Fruit fly (Drosophila melanogaster) whole organism, embryonic: Measurements from ENCODE around the gene Jhbp16.

Experiments used
- Atf6 ChIP-seq: fragments of 200-800 bp; sonication (Bioruptor generic); IDR thresholded peaks from 2 replicates; pipeline ENCODE4 v1.3.6; 2022; ENCODE audit warnings: missing biosample characterization, missing genetic modification characterization
- Awh ChIP-seq: fragments of 200-800 bp; sonication (Bioruptor generic); IDR thresholded peaks from 2 replicates; pipeline ENCODE4, ENCODE4 v1.3.6; 2022; ENCODE audit warnings: missing biosample characterization, missing genetic modification characterization
- CG10209 ChIP-seq: fragments of 200-800 bp; sonication (Bioruptor generic); optimal IDR thresholded peaks from 3 replicates; lab custom pipeline; 2017; ENCODE audit warnings: missing biosample characterization, mild to moderate bottlenecking, missing genetic modification characterization, missing genetic modification reagents
- CG11504 ChIP-seq: fragments of 200-800 bp; sonication (Bioruptor generic); optimal IDR thresholded peaks from 3 replicates; lab custom pipeline; 2019; ENCODE audit warnings: missing biosample characterization, mild to moderate bottlenecking, missing genetic modification characterization, moderate library complexity
- CG11695 ChIP-seq: fragments of 200-800 bp; sonication (Bioruptor generic); IDR thresholded peaks from 3 replicates; pipeline ENCODE4 v1.3.6; 2022; ENCODE audit warnings: missing biosample characterization, missing genetic modification characterization
- CG11723 ChIP-seq: fragments of 200-800 bp; sonication (Bioruptor generic); optimal IDR thresholded peaks from 2 replicates; lab custom pipeline; 2017; ENCODE audit warnings: missing biosample characterization, mild to moderate bottlenecking, missing genetic modification characterization
- CG13287 ChIP-seq: fragments of 200-800 bp; sonication (Bioruptor generic); IDR thresholded peaks from 2 replicates; pipeline ENCODE4 v1.3.6; 2022; ENCODE audit warnings: missing biosample characterization, missing genetic modification characterization; ENCODE audit not compliant: partially characterized antibody
- CG13296 ChIP-seq: fragments of 200-800 bp; sonication (Bioruptor generic); optimal IDR thresholded peaks from 3 replicates; lab custom pipeline; 2018; ENCODE audit warnings: missing biosample characterization, mild to moderate bottlenecking, missing genetic modification characterization
- CG14710 ChIP-seq: fragments of 200-800 bp; sonication (Bioruptor generic); optimal IDR thresholded peaks from 3 replicates; lab custom pipeline; 2019; ENCODE audit warnings: missing biosample characterization, mild to moderate bottlenecking, missing genetic modification characterization, moderate library complexity
- CG15514 ChIP-seq: fragments of 200-800 bp; sonication (Bioruptor generic); optimal IDR thresholded peaks from 3 replicates; lab custom pipeline; 2017; ENCODE audit warnings: missing biosample characterization, missing genetic modification characterization, mild to moderate bottlenecking, moderate library complexity, missing genetic modification reagents
- CG15601 ChIP-seq: fragments of 200-800 bp; sonication (Bioruptor generic); optimal IDR thresholded peaks from 3 replicates; lab custom pipeline; 2019; ENCODE audit warnings: missing biosample characterization, mild to moderate bottlenecking, missing genetic modification characterization, moderate library complexity
- CG18011 ChIP-seq: fragments of 200-800 bp; sonication (Bioruptor generic); optimal IDR thresholded peaks from 2 replicates; lab custom pipeline; 2017; ENCODE audit warnings: missing biosample characterization, missing genetic modification characterization, mild to moderate bottlenecking, moderate library complexity, missing genotype
- CG1832 ChIP-seq: fragments of 200-800 bp; sonication (Bioruptor generic); optimal IDR thresholded peaks from 2 replicates; lab custom pipeline; 2017; ENCODE audit warnings: missing biosample characterization, mild to moderate bottlenecking, missing genetic modification characterization, inconsistent platforms
- CG2129 ChIP-seq: fragments of 200-800 bp; sonication (Bioruptor generic); IDR thresholded peaks from 2 replicates; pipeline ENCODE4 v1.3.6; 2022; ENCODE audit warnings: missing biosample characterization, missing genetic modification characterization; ENCODE audit not compliant: partially characterized antibody
- CG3847 ChIP-seq: fragments of 200-800 bp; sonication (Bioruptor generic); IDR thresholded peaks from 2 replicates; pipeline ENCODE4 v1.3.6; 2022; ENCODE audit warnings: missing biosample characterization, missing genetic modification characterization
- CG4328 ChIP-seq: fragments of 200-800 bp; sonication (Bioruptor generic); optimal IDR thresholded peaks from 3 replicates; lab custom pipeline; 2017; ENCODE audit warnings: missing biosample characterization, missing genetic modification reagents, missing genetic modification characterization
- CG5953 ChIP-seq: fragments of 200-800 bp; sonication (Bioruptor generic); IDR thresholded peaks from 2 replicates; pipeline ENCODE4 v1.3.6; 2022; ENCODE audit warnings: missing biosample characterization, missing genetic modification characterization
- CG6175 ChIP-seq: fragments of 200-800 bp; sonication (Bioruptor generic); IDR thresholded peaks from 3 replicates; pipeline ENCODE4 v1.3.6; 2022; ENCODE audit warnings: missing biosample characterization, missing genetic modification characterization
- CG7786 ChIP-seq: fragments of 200-800 bp; sonication (Bioruptor generic); optimal IDR thresholded peaks from 2 replicates; lab custom pipeline; 2016; ENCODE audit warnings: missing biosample characterization, missing genetic modification characterization
- CG9817 ChIP-seq: fragments of 200-800 bp; sonication (Bioruptor generic); optimal IDR thresholded peaks from 2 replicates; lab custom pipeline; 2018; ENCODE audit warnings: missing biosample characterization, mild to moderate bottlenecking, missing genetic modification characterization, moderate library complexity
- Ets65A ChIP-seq: fragments of 200-800 bp; sonication (Bioruptor generic); peaks from one replicate; lab custom pipeline; 2016; ENCODE audit warnings: missing biosample characterization, missing genetic modification characterization
- Ets97D ChIP-seq: fragments of 200-800 bp; sonication (Bioruptor generic); optimal IDR thresholded peaks from 3 replicates; lab custom pipeline; 2016; ENCODE audit warnings: missing biosample characterization, missing genetic modification characterization
- HLH4C ChIP-seq: fragments of 200-800 bp; sonication (Bioruptor generic); IDR thresholded peaks from 3 replicates; pipeline ENCODE4 v1.3.6; 2022; ENCODE audit warnings: missing biosample characterization, missing genetic modification characterization; ENCODE audit not compliant: partially characterized antibody
- HLH54F ChIP-seq: fragments of 200-800 bp; sonication (Bioruptor generic); optimal IDR thresholded peaks from 3 replicates; lab custom pipeline; 2016; ENCODE audit warnings: missing biosample characterization, missing genetic modification characterization
- Hr3 ChIP-seq: fragments of 200-800 bp; sonication (Bioruptor generic); optimal IDR thresholded peaks from 3 replicates; lab custom pipeline; 2016; ENCODE audit warnings: missing biosample characterization, missing genetic modification characterization
- Hr78 ChIP-seq, 2 experiments: fragments of 200-800 bp in 1 of 2; fragments of >200 bp in 1 of 2; sonication (Bioruptor generic) in 1 of 2; optimal IDR thresholded peaks; 2 replicates each; lab custom pipeline; 2017 to 2019; ENCODE audit warnings: missing biosample characterization in 2 of 2, missing genetic modification characterization in 2 of 2, mild to moderate bottlenecking in 1 of 2, moderate library complexity in 1 of 2
- Lpt ChIP-seq: fragments of >200 bp; optimal IDR thresholded peaks from 2 replicates; lab custom pipeline; 2018; ENCODE audit warnings: missing biosample characterization, missing genetic modification characterization
- MTF-1 ChIP-seq: fragments of 200-800 bp; sonication (Bioruptor generic); optimal IDR thresholded peaks from 2 replicates; lab custom pipeline; 2018; ENCODE audit warnings: missing biosample characterization, mild to moderate bottlenecking, missing genetic modification characterization, borderline replicate concordance
- Nf-YC ChIP-seq: fragments of 200-800 bp; optimal IDR thresholded peaks from 3 replicates; lab custom pipeline; 2019; ENCODE audit warnings: missing biosample characterization, mild to moderate bottlenecking, missing genetic modification characterization, moderate library complexity
- Ravus ChIP-seq: fragments of 200-800 bp; sonication (Bioruptor generic); IDR thresholded peaks from 2 replicates; pipeline ENCODE4 v1.3.6; 2022; ENCODE audit warnings: missing biosample characterization, missing genetic modification characterization
- Sry-δ ChIP-seq: fragments of 200-800 bp; sonication (Bioruptor generic); optimal IDR thresholded peaks from 2 replicates; lab custom pipeline; 2016; ENCODE audit warnings: missing biosample characterization, missing genetic modification characterization
- Ssrp ChIP-seq: fragments of 200-800 bp; sonication (Bioruptor generic); optimal IDR thresholded peaks from 2 replicates; lab custom pipeline; 2018; ENCODE audit warnings: missing biosample characterization, mild to moderate bottlenecking, missing genetic modification characterization, moderate library complexity
- ab ChIP-seq: fragments of 200-800 bp; sonication (Bioruptor generic); optimal IDR thresholded peaks from 2 replicates; lab custom pipeline; 2016; ENCODE audit warnings: missing biosample characterization, missing genetic modification characterization
- ase ChIP-seq: fragments of 200-800 bp; sonication (Bioruptor generic); IDR thresholded peaks from 3 replicates; pipeline ENCODE4 v1.3.6; 2022; ENCODE audit warnings: missing biosample characterization, missing genetic modification characterization
- chinmo ChIP-seq: fragments of 200-800 bp; sonication (Bioruptor generic); IDR thresholded peaks from 4 replicates; pipeline ENCODE4 v1.3.6; 2022; ENCODE audit warnings: missing biosample characterization, missing genetic modification characterization; ENCODE audit not compliant: partially characterized antibody
- fd102C ChIP-seq: fragments of 200-800 bp; sonication (Bioruptor generic); optimal IDR thresholded peaks from 2 replicates; lab custom pipeline; 2018; ENCODE audit warnings: missing biosample characterization, mild to moderate bottlenecking, missing genetic modification characterization, moderate library complexity
- gcm ChIP-seq: fragments of 200-800 bp; sonication (Bioruptor generic); optimal IDR thresholded peaks from 2 replicates; lab custom pipeline; 2019; ENCODE audit warnings: missing biosample characterization, mild to moderate bottlenecking, missing genetic modification characterization, moderate library complexity
- lbe ChIP-seq: fragments of 200-800 bp; sonication (Bioruptor generic); optimal IDR thresholded peaks from 2 replicates; lab custom pipeline; 2016; ENCODE audit warnings: missing biosample characterization, mild to moderate bottlenecking, missing genetic modification characterization
- mam ChIP-seq: fragments of 200-800 bp; sonication (Bioruptor generic); optimal IDR thresholded peaks from 3 replicates; lab custom pipeline; 2016; ENCODE audit warnings: missing biosample characterization, missing genetic modification characterization
- nau ChIP-seq: fragments of 200-800 bp; sonication (Bioruptor generic); optimal IDR thresholded peaks from 3 replicates; lab custom pipeline; 2017; ENCODE audit warnings: missing biosample characterization, mild to moderate bottlenecking, missing genetic modification characterization, missing genetic modification reagents
- pb ChIP-seq: fragments of 200-800 bp; sonication (Bioruptor generic); optimal IDR thresholded peaks from 3 replicates; lab custom pipeline; 2016; ENCODE audit warnings: missing biosample characterization, missing genetic modification characterization
- pros ChIP-seq: fragments of 200-800 bp; sonication (Bioruptor generic); optimal IDR thresholded peaks from 3 replicates; lab custom pipeline; 2019; ENCODE audit warnings: missing biosample characterization, mild to moderate bottlenecking, missing genetic modification characterization, moderate library complexity
- pzg ChIP-seq: fragments of 200-800 bp; sonication (Bioruptor generic); optimal IDR thresholded peaks from 3 replicates; lab custom pipeline; 2018; ENCODE audit warnings: missing biosample characterization, mild to moderate bottlenecking, missing genetic modification characterization, moderate library complexity
- sc ChIP-seq, 3 experiments: fragments of >200 bp in 2 of 3; fragments of 200-800 bp in 1 of 3; sonication (Bioruptor generic) in 1 of 3; optimal IDR thresholded peaks; 2 replicates in 2 of 3; 3 replicates in 1 of 3; lab custom pipeline; 2017; ENCODE audit warnings: mild to moderate bottlenecking in 1 of 3, missing biosample characterization in 1 of 3, missing genetic modification characterization in 1 of 3, missing genetic modification reagents in 1 of 3
- sd ChIP-seq: fragments of 200-800 bp; sonication (Bioruptor generic); optimal IDR thresholded peaks from 3 replicates; lab custom pipeline; 2018; ENCODE audit warnings: missing biosample characterization, mild to moderate bottlenecking, missing genetic modification characterization, moderate library complexity
- slou ChIP-seq: fragments of 200-800 bp; sonication (Bioruptor generic); optimal IDR thresholded peaks from 3 replicates; lab custom pipeline; 2016; ENCODE audit warnings: missing biosample characterization, missing genetic modification characterization
- slp2 ChIP-seq: fragments of 200-800 bp; sonication (Bioruptor generic); optimal IDR thresholded peaks from 2 replicates; lab custom pipeline; 2016; ENCODE audit warnings: missing biosample characterization, missing genetic modification characterization
- sob ChIP-seq: fragments of 200-800 bp; sonication (Bioruptor generic); IDR thresholded peaks from 2 replicates; pipeline ENCODE4 v1.3.6; 2022; ENCODE audit warnings: missing biosample characterization, missing genetic modification characterization
- tgo ChIP-seq: fragments of 200-800 bp; sonication (Bioruptor generic); IDR thresholded peaks from 3 replicates; pipeline ENCODE4 v1.3.6; 2022; ENCODE audit warnings: missing biosample characterization, missing genetic modification characterization
- usp ChIP-seq: fragments of >200 bp; optimal IDR thresholded peaks from 2 replicates; lab custom pipeline; 2017; ENCODE audit warnings: missing biosample characterization, missing genetic modification characterization

Gene Jhbp16

DNA sequence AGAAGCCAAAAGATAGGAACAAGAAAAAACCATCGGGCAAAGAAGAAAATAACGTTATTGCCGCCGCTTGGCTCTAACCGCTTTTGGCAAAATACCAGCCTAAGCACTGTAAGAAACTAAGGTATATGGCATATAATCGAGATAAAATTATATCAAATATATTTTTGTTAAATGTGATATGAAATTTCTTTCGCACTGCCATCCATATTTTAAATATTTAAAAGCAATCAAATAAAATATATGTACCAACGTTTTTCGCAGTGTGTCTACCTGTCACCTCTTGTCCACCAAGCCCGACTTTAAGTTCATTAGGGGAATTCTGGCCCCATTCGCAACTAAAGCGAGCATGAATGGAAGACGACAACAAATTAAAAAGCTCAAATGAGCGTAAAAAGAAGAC lies 36.4 kb upstream of the Jhbp16 start (continued):
- TF ChIP-seq Ets65A (GFP tag; lab: Kevin White, UChicago): peak; percentile 91
- peak; percentile 53 for TF ChIP-seq nau (GFP tag; lab: Kevin White, UChicago)
- TF ChIP-seq CG13296 (GFP tag; lab: Kevin White, UChicago): peak; percentile 66
- TF ChIP-seq ase (GFP tag; lab: Robert Waterston, UW): 0 out of 3 replicates have a peak, but pooled peaks have one; percentile 21
- TF ChIP-seq CG4328 (GFP tag; lab: Kevin White, UChicago): no peak
- TF ChIP-seq Ssrp: peak; percentile 44
- no peak for TF ChIP-seq fd102C (GFP tag; lab: Kevin White, UChicago)
- TF ChIP-seq CG3847 (GFP tag; lab: Robert Waterston, UW): peak; percentile 50
- TF ChIP-seq CG13287 (GFP tag; lab: Robert Waterston, UW): no peak
- peak; percentile 6 for TF ChIP-seq CG11723 (GFP tag; lab: Kevin White, UChicago)
- no peak for TF ChIP-seq pb (GFP tag; lab: Kevin White, UChicago)
- TF ChIP-seq CG11695: peak; percentile 77; the same call in 2 of the 3 replicates
- peak; percentile 17 for TF ChIP-seq slou (GFP tag; lab: Kevin White, UChicago)
- TF ChIP-seq Lpt (GFP tag; lab: Kevin White, UChicago): no peak
- TF ChIP-seq Ets97D (GFP tag; lab: Kevin White, UChicago): no peak
- TF ChIP-seq CG7786 (GFP tag; lab: Kevin White, UChicago): peak; percentile 16
- TF ChIP-seq Awh (GFP tag; lab: Robert Waterston, UW): no peak
- peak; percentile 70 for TF ChIP-seq sd (tag; lab: Kevin White, UChicago)
- TF ChIP-seq CG5953 (GFP tag; lab: Robert Waterston, UW): no peak
- TF ChIP-seq pzg (GFP tag; lab: Kevin White, UChicago): no peak
- peak; percentile 34 for TF ChIP-seq CG15601 (tag; lab: Kevin White, UChicago)
- peak; percentile 58 for TF ChIP-seq CG14710
- TF ChIP-seq Ravus (GFP tag; lab: Robert Waterston, UW): no peak; the same call in 1 of the 2 replicates
- no peak for TF ChIP-seq CG1832
- TF ChIP-seq sob: peak; percentile 87
- TF ChIP-seq Hr78 (GFP tag; optimal IDR thresholded peaks at IDR 0.05; lab: Kevin White, UChicago): no peak
- no peak for TF ChIP-seq ab (GFP tag; lab: Kevin White, UChicago)
- no peak for TF ChIP-seq HLH4C
- TF ChIP-seq HLH54F (GFP tag; lab: Kevin White, UChicago): no peak
- no peak for TF ChIP-seq CG6175 (GFP tag; lab: Robert Waterston, UW)
- peak; percentile 64 for TF ChIP-seq CG10209 (GFP tag; lab: Kevin White, UChicago)
- TF ChIP-seq sc (optimal IDR thresholded peaks at IDR 0.05; lab: Kevin White, UChicago): no peak
- TF ChIP-seq sc (GFP tag; optimal IDR thresholded peaks at IDR 0.05; lab: Kevin White, UChicago): no peak
- no peak for TF ChIP-seq pros (GFP tag; lab: Kevin White, UChicago)
- no peak for TF ChIP-seq Nf-YC (tag; lab: Kevin White, UChicago)
- TF ChIP-seq MTF-1 (GFP tag; lab: Kevin White, UChicago): peak; percentile 35
- peak; percentile 53 for TF ChIP-seq Hr3
- TF ChIP-seq mam: peak; percentile 33
- peak; percentile 74 for TF ChIP-seq lbe (GFP tag; lab: Kevin White, UChicago)
- TF ChIP-seq CG11504 (tag; lab: Kevin White, UChicago): peak; percentile 75
- no peak for TF ChIP-seq usp (GFP tag; lab: Kevin White, UChicago)
- no peak for TF ChIP-seq Sry-δ (GFP tag; lab: Kevin White, UChicago)
- peak; percentile 63 for TF ChIP-seq CG15514 (GFP tag; lab: Kevin White, UChicago)
- peak; percentile 70 for TF ChIP-seq tgo
- peak; percentile 77 for TF ChIP-seq Atf6 (GFP tag; lab: Robert Waterston, UW)
- TF ChIP-seq slp2 (GFP tag; lab: Kevin White, UChicago): no peak
- peak; percentile 77 for TF ChIP-seq CG9817 (tag; lab: Kevin White, UChicago)
- TF ChIP-seq CG2129: no peak
- TF ChIP-seq chinmo: 0 out of 4 replicates have a peak, but pooled peaks have one; percentile 30
- no peak for TF ChIP-seq CG18011
- TF ChIP-seq gcm: peak; percentile 39
